Worm (Caenorhabditis elegans): ENCODE measurements around the gene twk-13.

DNA sequence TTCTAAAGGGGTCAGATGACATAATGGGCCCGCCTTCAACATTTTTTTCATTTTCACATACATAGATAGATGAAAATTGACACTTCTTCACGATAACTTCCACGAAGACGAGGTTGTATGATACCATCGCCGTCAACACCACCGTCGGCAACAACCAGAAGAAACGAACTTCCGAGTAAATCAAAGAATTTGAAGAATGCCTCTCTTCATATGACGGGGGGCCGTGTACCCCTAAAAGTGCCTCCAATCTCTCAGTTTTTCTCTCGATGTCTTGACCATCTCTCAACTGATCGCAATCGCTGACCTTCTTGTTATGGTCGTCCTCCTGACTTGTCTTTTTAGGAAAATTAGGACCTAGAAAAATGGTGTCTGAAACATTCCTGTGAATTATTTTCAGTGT, 42.3 kb downstream of the twk-13 start:
- TF ChIP-seq Y53F4B.3 (GFP tag; IDR thresholded peaks at IDR 0.05) (no peak), lsl-1 (GFP tag; optimal IDR thresholded peaks at IDR 0.05) (no peak), hrde-1 (tag; optimal IDR thresholded peaks at IDR 0.05; ENCODE audit: borderline replicate concordance) (no peak), efl-1 (GFP tag; optimal IDR thresholded peaks at IDR 0.05) (no peak), hmg-20 (GFP tag; IDR thresholded peaks at IDR 0.05) (no peak), ekl-4 (GFP tag; IDR thresholded peaks at IDR 0.05) (no peak)
